Fruit fly (Drosophila melanogaster): Measurements from ENCODE around the gene CG11586.

The CG11586 gene

dm6 chr3L:4282627-4283026 lies 20.4 kb upstream of the CG11586 start, which contains the start of gene CG11583:
TSS of gene CG11583 (minus strand) at chr3L:4282817.
- TF ChIP-seq Ets98B (GFP tag; IDR thresholded peaks at IDR 0.05) (no peak), D1 (tag; optimal IDR thresholded peaks at IDR 0.05) (no peak), Pif1B (GFP tag; optimal IDR thresholded peaks at IDR 0.05) (no peak), CG10348 (GFP tag; IDR thresholded peaks at IDR 0.05) (no peak), CG4496 (GFP tag; IDR thresholded peaks at IDR 0.05) (0 out of 3 replicates have a peak, but pooled peaks have one; percentile 31), CG8159 (tag; optimal IDR thresholded peaks at IDR 0.05) (no peak), CG17806 (tag; optimal IDR thresholded peaks at IDR 0.05) (no peak), CG14655 (GFP tag; optimal IDR thresholded peaks at IDR 0.05) (no peak), CG34367 (tag; optimal IDR thresholded peaks at IDR 0.05) (no peak)

- TF ChIP-seq Pif1B (GFP tag; optimal IDR thresholded peaks at IDR 0.05), result no peak
- no peak for TF ChIP-seq CG12605 (GFP tag; IDR thresholded peaks at IDR 0.05)
- TF ChIP-seq CG8301 (tag; optimal IDR thresholded peaks at IDR 0.05), result no peak
- no peak for TF ChIP-seq CG9948 (tag; optimal IDR thresholded peaks at IDR 0.05)
- TF ChIP-seq CG8159 (tag; optimal IDR thresholded peaks at IDR 0.05), result no peak
- TF ChIP-seq rn (GFP tag; IDR thresholded peaks at IDR 0.05), result no peak
These were observed 15.5 kb upstream of the CG11586 start, which contains the start of gene Ctl1 for dm6 chr3L:4277796-4278195. TSS of gene Ctl1 (plus strand) at chr3L:4277962.

- TF ChIP-seq EcR (GFP tag; optimal IDR thresholded peaks at IDR 0.05) (peak; percentile 91), Pif1B (GFP tag; optimal IDR thresholded peaks at IDR 0.05) (no peak)
These were observed 10.0 kb upstream of the CG11586 start for dm6 chr3L:4272167-4272773.

DNA sequence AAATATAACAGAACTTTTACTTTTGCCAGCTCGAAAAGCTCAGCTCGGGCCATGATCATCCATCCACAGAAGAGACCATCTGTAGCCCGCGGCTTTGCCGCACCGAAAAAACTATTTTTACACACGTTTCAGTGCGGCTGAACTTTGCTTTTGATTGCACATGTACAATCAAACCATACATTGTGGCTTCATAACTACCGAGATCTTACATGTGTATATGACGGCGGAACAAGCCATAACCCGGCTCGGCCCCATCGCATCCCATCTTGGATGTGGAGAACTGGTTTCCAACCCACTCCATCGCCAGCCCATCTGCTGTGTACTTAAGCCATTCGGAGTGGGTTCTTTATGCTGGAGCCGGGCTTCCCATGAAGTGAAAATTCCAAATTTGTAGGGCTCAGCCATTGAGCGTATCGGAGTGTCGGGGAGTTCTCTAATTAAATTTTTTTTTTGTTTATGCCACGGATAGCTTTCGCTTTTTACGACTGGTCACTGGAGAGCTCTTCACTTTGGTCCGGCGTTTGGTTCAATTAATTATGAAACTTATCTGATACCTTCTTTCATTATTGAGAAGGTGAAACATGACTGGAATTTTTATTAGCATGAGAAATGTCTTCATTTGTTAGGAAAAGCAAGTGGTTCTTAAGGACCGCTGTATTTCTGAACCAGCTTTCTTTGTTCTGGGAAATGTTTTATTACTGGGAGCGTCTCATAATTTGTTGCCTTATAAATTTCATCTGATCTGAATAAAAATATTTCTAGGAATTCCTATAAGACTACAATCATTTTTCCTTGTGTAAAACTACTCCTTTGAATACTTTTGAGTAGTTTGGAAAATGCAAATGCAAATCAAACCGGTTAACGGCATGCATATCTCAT lies 8.9 kb upstream of the CG11586 start:
- TF ChIP-seq CG12605 (GFP tag; IDR thresholded peaks at IDR 0.05), result no peak
- TF ChIP-seq EcR (GFP tag; optimal IDR thresholded peaks at IDR 0.05), result peak; percentile 51
- peak; percentile 66 for TF ChIP-seq CG8301 (tag; optimal IDR thresholded peaks at IDR 0.05)
- peak; percentile 33 for TF ChIP-seq CG8159 (tag; optimal IDR thresholded peaks at IDR 0.05)
- TF ChIP-seq Ets98B (GFP tag; IDR thresholded peaks at IDR 0.05), result no peak
- 0 out of 3 replicates have a peak, but pooled peaks have one; percentile 25 for TF ChIP-seq CG4496 (GFP tag; IDR thresholded peaks at IDR 0.05)
- TF ChIP-seq CG15710 (tag; optimal IDR thresholded peaks at IDR 0.05), result peak; percentile 6
- TF ChIP-seq CG14655 (GFP tag; optimal IDR thresholded peaks at IDR 0.05), result peak; percentile 83
- peak; percentile 53 for TF ChIP-seq CG9948 (tag; optimal IDR thresholded peaks at IDR 0.05)
- peak; percentile 8 for TF ChIP-seq D1 (tag; optimal IDR thresholded peaks at IDR 0.05)
- peak; percentile 33 for TF ChIP-seq CG17806 (tag; optimal IDR thresholded peaks at IDR 0.05)

- peak; percentile 76 for TF ChIP-seq CG17806 (tag; optimal IDR thresholded peaks at IDR 0.05)
- TF ChIP-seq CG12605 (GFP tag; IDR thresholded peaks at IDR 0.05), result peak; percentile 78
- peak; percentile 66 for TF ChIP-seq D1 (tag; optimal IDR thresholded peaks at IDR 0.05)
- peak; percentile 52 for TF ChIP-seq gl (tag; optimal IDR thresholded peaks at IDR 0.05)
- 0 out of 3 replicates have a peak, but pooled peaks have one; percentile 24 for TF ChIP-seq fd96Ca (GFP tag; IDR thresholded peaks at IDR 0.05)
- peak; percentile 88 for TF ChIP-seq CG8301 (tag; optimal IDR thresholded peaks at IDR 0.05)
- TF ChIP-seq CG10348 (GFP tag; IDR thresholded peaks at IDR 0.05), result no peak
- TF ChIP-seq Snoo (tag; optimal IDR thresholded peaks at IDR 0.05), result peak; percentile 76
- no peak for TF ChIP-seq CG13204 (GFP tag; optimal IDR thresholded peaks at IDR 0.05)
- peak; percentile 81 for TF ChIP-seq CG15710 (tag; optimal IDR thresholded peaks at IDR 0.05)
- TF ChIP-seq CG9948 (tag; optimal IDR thresholded peaks at IDR 0.05), result peak; percentile 81
- TF ChIP-seq Pif1B (GFP tag; optimal IDR thresholded peaks at IDR 0.05), result peak; percentile 75
- TF ChIP-seq CG34367 (tag; optimal IDR thresholded peaks at IDR 0.05), result peak; percentile 57
- peak; percentile 81 for TF ChIP-seq CG8159 (tag; optimal IDR thresholded peaks at IDR 0.05)
- no peak; the same call in 1 of the 2 replicates for TF ChIP-seq Ets98B (GFP tag; IDR thresholded peaks at IDR 0.05)
- peak; percentile 67; the same call in 1 of the 3 replicates for TF ChIP-seq CG4496 (GFP tag; IDR thresholded peaks at IDR 0.05)
- peak; percentile 82 for TF ChIP-seq CG14655 (GFP tag; optimal IDR thresholded peaks at IDR 0.05)
- peak; percentile 66 for TF ChIP-seq Pif1A (GFP tag; optimal IDR thresholded peaks at IDR 0.05)
- no peak for TF ChIP-seq EcR (GFP tag; optimal IDR thresholded peaks at IDR 0.05)
- TF ChIP-seq CG32121 (GFP tag; IDR thresholded peaks at IDR 0.05), result peak; percentile 63
- TF ChIP-seq rn (GFP tag; IDR thresholded peaks at IDR 0.05), result no peak
These were observed 7.7 kb upstream of the CG11586 start for dm6 chr3L:4269920-4270319.

- no peak for TF ChIP-seq Pif1B (GFP tag; optimal IDR thresholded peaks at IDR 0.05)
- TF ChIP-seq rn (GFP tag; IDR thresholded peaks at IDR 0.05), result no peak
- no peak for TF ChIP-seq CG8159 (tag; optimal IDR thresholded peaks at IDR 0.05)
- no peak for TF ChIP-seq Snoo (tag; optimal IDR thresholded peaks at IDR 0.05)
- no peak for TF ChIP-seq CG13204 (GFP tag; optimal IDR thresholded peaks at IDR 0.05)
These were observed 6.9 kb upstream of the CG11586 start for dm6 chr3L:4269208-4269607.
